Worm (Caenorhabditis elegans): ENCODE results near the gene sre-55.

ce11 chrII:12301233-12301632 lies 27.9 kb upstream of the sre-55 start:
- TF ChIP-seq lsy-2 (tag; optimal IDR thresholded peaks at IDR 0.05): no peak
- TF ChIP-seq nhr-28 (tag; optimal IDR thresholded peaks at IDR 0.05): no peak
- TF ChIP-seq nhr-2 (tag; optimal IDR thresholded peaks at IDR 0.05): no peak
- no peak for TF ChIP-seq nhr-12 (tag; optimal IDR thresholded peaks at IDR 0.05)
- no peak for TF ChIP-seq nhr-76 (tag; optimal IDR thresholded peaks at IDR 0.05)
- TF ChIP-seq nhr-237 (tag; optimal IDR thresholded peaks at IDR 0.05): no peak
- TF ChIP-seq mab-5 (tag; optimal IDR thresholded peaks at IDR 0.05): no peak
- no peak for TF ChIP-seq sem-2 (GFP tag; optimal IDR thresholded peaks at IDR 0.05)
